Fruit fly (Drosophila melanogaster): ENCODE results near the gene CG13733.
A peak's percentile ranks its signal among the peaks of the same experiment; 100 is the strongest.

DNA sequence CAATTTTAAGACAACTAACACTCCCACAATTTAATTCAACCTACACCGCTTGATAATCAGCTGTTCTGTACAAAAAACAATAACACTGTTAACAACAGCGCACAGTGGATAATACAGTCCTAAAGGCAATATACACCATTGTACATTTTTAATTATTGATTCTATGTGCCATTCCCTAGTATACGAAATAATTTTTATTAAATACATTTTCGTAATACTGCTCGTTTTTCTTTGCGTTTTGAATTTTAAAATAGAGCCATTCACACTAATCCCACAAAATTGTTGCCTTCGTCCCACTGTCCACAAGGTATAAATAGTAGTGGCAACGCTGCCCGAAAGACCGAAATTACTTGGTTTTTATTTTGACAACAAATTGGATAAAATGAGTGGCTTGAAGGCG, 45.2 kb downstream of the CG13733 start, which contains the start of the genes Coq4 and CG32176:
- TF ChIP-seq Hr78 (GFP tag; optimal IDR thresholded peaks at IDR 0.05) (no peak), psq (GFP tag; optimal IDR thresholded peaks at IDR 0.05) (peak; percentile 92), CG9705 (GFP tag; optimal IDR thresholded peaks at IDR 0.05) (peak; percentile 95), usp (GFP tag; optimal IDR thresholded peaks at IDR 0.05) (no peak), rgr (GFP tag; optimal IDR thresholded peaks at IDR 0.05) (peak; percentile 99), pan (optimal IDR thresholded peaks at IDR 0.05) (no peak), dmrt93B (GFP tag; optimal IDR thresholded peaks at IDR 0.05) (peak; percentile 92), Hnf4 (GFP tag; optimal IDR thresholded peaks at IDR 0.05) (peak; percentile 98), br (GFP tag; optimal IDR thresholded peaks at IDR 0.05) (peak; percentile 98)
